Fruit fly (Drosophila melanogaster) whole organism, embryonic: ENCODE results near the gene Gr89a.

Experiments used
- ATbp ChIP-seq: fragments of 200-800 bp; sonication (Bioruptor generic); optimal IDR thresholded peaks from 2 replicates; lab custom pipeline; 2017; ENCODE audit warnings: missing biosample characterization, mild to moderate bottlenecking, missing genetic modification characterization, missing genetic modification reagents
- C15 ChIP-seq: fragments of 200-800 bp; sonication (Bioruptor generic); IDR thresholded peaks from 3 replicates; pipeline ENCODE4 v1.3.6; 2022; ENCODE audit warnings: missing biosample characterization, missing genetic modification characterization
- CG12071 ChIP-seq: fragments of 200-800 bp; sonication (Bioruptor generic); optimal IDR thresholded peaks from 3 replicates; lab custom pipeline; 2018; ENCODE audit warnings: missing biosample characterization, mild to moderate bottlenecking, missing genetic modification characterization
- CG13894 ChIP-seq: fragments of 200-800 bp; sonication (Bioruptor generic); optimal IDR thresholded peaks from 3 replicates; lab custom pipeline; 2018; ENCODE audit warnings: missing biosample characterization, mild to moderate bottlenecking, missing genetic modification characterization, moderate library complexity
- CG14050 ChIP-seq: fragments of 200-800 bp; sonication (Bioruptor generic); IDR thresholded peaks from 3 replicates; pipeline ENCODE4 v1.3.6; 2022; ENCODE audit warnings: missing biosample characterization, missing genetic modification characterization
- CG14441 ChIP-seq: fragments of 200-800 bp; sonication (Bioruptor generic); IDR thresholded peaks from 2 replicates; pipeline ENCODE4 v1.3.6; 2022; ENCODE audit warnings: missing biosample characterization, missing genetic modification characterization
- CG1529 ChIP-seq: fragments of 200-800 bp; sonication (Bioruptor generic); optimal IDR thresholded peaks from 3 replicates; lab custom pipeline; 2018; ENCODE audit warnings: missing biosample characterization, missing genetic modification characterization
- CG15696 ChIP-seq: fragments of 200-800 bp; sonication (Bioruptor generic); optimal IDR thresholded peaks from 2 replicates; lab custom pipeline; 2019; ENCODE audit warnings: missing biosample characterization, mild to moderate bottlenecking, missing genetic modification characterization, moderate library complexity
- CG17328 ChIP-seq: fragments of 200-800 bp; sonication (Bioruptor generic); IDR thresholded peaks from 2 replicates; pipeline ENCODE4 v1.3.6; 2022; ENCODE audit warnings: missing biosample characterization, missing genetic modification characterization
- CG18011 ChIP-seq: fragments of 200-800 bp; sonication (Bioruptor generic); optimal IDR thresholded peaks from 2 replicates; lab custom pipeline; 2017; ENCODE audit warnings: missing biosample characterization, missing genetic modification characterization, mild to moderate bottlenecking, moderate library complexity, missing genotype
- CG18476 ChIP-seq: fragments of 200-800 bp; sonication (Bioruptor generic); optimal IDR thresholded peaks from 2 replicates; lab custom pipeline; 2016; ENCODE audit warnings: missing biosample characterization, mild to moderate bottlenecking, missing genetic modification characterization
- CG2199 ChIP-seq: fragments of 200-800 bp; sonication (Bioruptor generic); IDR thresholded peaks from 3 replicates; pipeline ENCODE4 v1.3.6; 2022; ENCODE audit warnings: missing biosample characterization, missing genetic modification characterization
- CG3163 ChIP-seq: fragments of 200-800 bp; sonication (Bioruptor generic); optimal IDR thresholded peaks from 3 replicates; lab custom pipeline; 2016; ENCODE audit warnings: missing biosample characterization, missing genetic modification characterization
- CG4424 ChIP-seq: fragments of 200-800 bp; sonication (Bioruptor generic); optimal IDR thresholded peaks from 3 replicates; lab custom pipeline; 2016; ENCODE audit warnings: missing biosample characterization, missing genetic modification characterization
- CG7556 ChIP-seq: fragments of 200-800 bp; sonication (Bioruptor generic); optimal IDR thresholded peaks from 2 replicates; lab custom pipeline; 2017; ENCODE audit warnings: missing biosample characterization, mild to moderate bottlenecking, missing genetic modification characterization
- CG7839 ChIP-seq: fragments of 200-800 bp; sonication (Bioruptor generic); optimal IDR thresholded peaks from 3 replicates; lab custom pipeline; 2018; ENCODE audit warnings: missing biosample characterization, mild to moderate bottlenecking, missing genetic modification characterization, moderate library complexity
- CG7928 ChIP-seq: fragments of 200-800 bp; sonication (Bioruptor generic); optimal IDR thresholded peaks from 2 replicates; lab custom pipeline; 2017; ENCODE audit warnings: missing biosample characterization, mild to moderate bottlenecking, missing genetic modification characterization
- CG9437 ChIP-seq: fragments of 200-800 bp; sonication (Bioruptor generic); optimal IDR thresholded peaks from 2 replicates; lab custom pipeline; 2018; ENCODE audit warnings: missing biosample characterization, mild to moderate bottlenecking, missing genetic modification characterization
- CrebB ChIP-seq: fragments of 200-800 bp; sonication (Bioruptor generic); optimal IDR thresholded peaks from 3 replicates; lab custom pipeline; 2018; ENCODE audit warnings: missing biosample characterization, mild to moderate bottlenecking, missing genetic modification characterization
- HLH3B ChIP-seq: fragments of 200-800 bp; sonication (Bioruptor generic); IDR thresholded peaks from 2 replicates; pipeline ENCODE4 v1.3.6; 2022; ENCODE audit warnings: missing biosample characterization, missing genetic modification characterization
- Hand ChIP-seq: fragments of 200-800 bp; sonication (Bioruptor generic); optimal IDR thresholded peaks from 2 replicates; lab custom pipeline; 2017; ENCODE audit warnings: mild to moderate bottlenecking, missing biosample characterization, missing genetic modification reagents, missing genetic modification characterization
- Hsf ChIP-seq: fragments of 200-800 bp; sonication (Bioruptor generic); optimal IDR thresholded peaks from 3 replicates; lab custom pipeline; 2016; ENCODE audit warnings: missing biosample characterization, missing genetic modification characterization
- Kr ChIP-seq: fragments of 200-800 bp; sonication (Bioruptor generic); optimal IDR thresholded peaks from 2 replicates; lab custom pipeline; 2017; ENCODE audit warnings: missing biosample characterization, mild to moderate bottlenecking, missing genetic modification characterization
- Lpt ChIP-seq: fragments of >200 bp; optimal IDR thresholded peaks from 2 replicates; lab custom pipeline; 2018; ENCODE audit warnings: missing biosample characterization, missing genetic modification characterization
- Meics ChIP-seq: fragments of 200-800 bp; sonication (Bioruptor generic); optimal IDR thresholded peaks from 2 replicates; lab custom pipeline; 2017; ENCODE audit warnings: missing biosample characterization, mild to moderate bottlenecking, missing genetic modification characterization
- Neu2 ChIP-seq: fragments of 200-800 bp; sonication (Bioruptor generic); optimal IDR thresholded peaks from 3 replicates; lab custom pipeline; 2016; ENCODE audit warnings: missing biosample characterization, missing genetic modification characterization, borderline replicate concordance
- Pdp1 ChIP-seq, 2 experiments: fragments of 200-800 bp; sonication (Bioruptor generic); optimal IDR thresholded peaks; 3 replicates each; lab custom pipeline; 2016; ENCODE audit warnings: missing biosample characterization in 2 of 2, missing genetic modification characterization in 2 of 2, mild to moderate bottlenecking in 1 of 2, moderate library complexity in 1 of 2
- Rfx ChIP-seq: fragments of 200-800 bp; sonication (Bioruptor generic); IDR thresholded peaks from 2 replicates; pipeline ENCODE4 v1.3.6; 2022; ENCODE audit warnings: missing biosample characterization, missing genetic modification characterization
- Rx ChIP-seq: fragments of 200-800 bp; sonication (Bioruptor generic); IDR thresholded peaks from 2 replicates; pipeline ENCODE4 v1.3.6; 2022; ENCODE audit warnings: missing biosample characterization, missing genetic modification characterization
- Scr ChIP-seq: fragments of 200-800 bp; sonication (Bioruptor generic); IDR thresholded peaks from 2 replicates; pipeline ENCODE4 v1.3.6; 2022; ENCODE audit warnings: missing biosample characterization, missing genetic modification characterization; ENCODE audit not compliant: partially characterized antibody
- Sox102F ChIP-seq: fragments of 200-800 bp; sonication (Bioruptor generic); optimal IDR thresholded peaks from 2 replicates; lab custom pipeline; 2018; ENCODE audit warnings: missing biosample characterization, mild to moderate bottlenecking, missing genetic modification characterization, moderate library complexity
- bcd ChIP-seq: fragments of 200-800 bp; sonication (Bioruptor generic); optimal IDR thresholded peaks from 2 replicates; lab custom pipeline; 2017; ENCODE audit warnings: missing biosample characterization, mild to moderate bottlenecking, missing genetic modification characterization
- exex ChIP-seq: fragments of 200-800 bp; sonication (Bioruptor generic); optimal IDR thresholded peaks from 4 replicates; lab custom pipeline; 2018; ENCODE audit warnings: missing biosample characterization, mild to moderate bottlenecking, missing genetic modification characterization, moderate library complexity
- fu2 ChIP-seq: fragments of 200-800 bp; sonication (Bioruptor generic); optimal IDR thresholded peaks from 2 replicates; lab custom pipeline; 2016; ENCODE audit warnings: missing biosample characterization, missing genetic modification characterization
- gsb-n ChIP-seq: fragments of 200-800 bp; sonication (Bioruptor generic); optimal IDR thresholded peaks from 3 replicates; lab custom pipeline; 2018; ENCODE audit warnings: missing biosample characterization, mild to moderate bottlenecking, missing genetic modification characterization
- hbn ChIP-seq: fragments of 200-800 bp; sonication (Bioruptor generic); IDR thresholded peaks from 2 replicates; pipeline ENCODE4 v1.3.6; 2022; ENCODE audit warnings: missing biosample characterization, missing genetic modification characterization; ENCODE audit not compliant: partially characterized antibody
- jumu ChIP-seq: fragments of 200-800 bp; sonication (Bioruptor generic); optimal IDR thresholded peaks from 3 replicates; lab custom pipeline; 2016; ENCODE audit warnings: missing biosample characterization, missing genetic modification characterization
- lov ChIP-seq, 2 experiments: fragments of 200-800 bp in 1 of 2; fragments of >200 bp in 1 of 2; sonication (Bioruptor generic) in 1 of 2; IDR thresholded peaks in 1 of 2; optimal IDR thresholded peaks in 1 of 2; 2 replicates in 1 of 2; 3 replicates in 1 of 2; pipeline versions ENCODE4 v1.3.6 to Lab custom; 2017 to 2022; ENCODE audit warnings: missing biosample characterization in 1 of 2, missing genetic modification characterization in 1 of 2
- pfk ChIP-seq: fragments of 200-800 bp; sonication (Bioruptor generic); optimal IDR thresholded peaks from 2 replicates; lab custom pipeline; 2018; ENCODE audit warnings: missing biosample characterization, mild to moderate bottlenecking, missing genetic modification characterization, moderate library complexity
- pho ChIP-seq: fragments of 200-800 bp; sonication (Bioruptor generic); optimal IDR thresholded peaks from 2 replicates; lab custom pipeline; 2016; ENCODE audit warnings: missing biosample characterization, missing genetic modification characterization
- pita ChIP-seq: fragments of 200-800 bp; sonication (Bioruptor generic); optimal IDR thresholded peaks from 2 replicates; lab custom pipeline; 2017; ENCODE audit warnings: missing biosample characterization, mild to moderate bottlenecking, missing genetic modification characterization
- run ChIP-seq: fragments of 200-800 bp; sonication (Bioruptor generic); optimal IDR thresholded peaks from 3 replicates; lab custom pipeline; 2018; ENCODE audit warnings: missing biosample characterization, mild to moderate bottlenecking, missing genetic modification characterization
- sd ChIP-seq: fragments of 200-800 bp; sonication (Bioruptor generic); optimal IDR thresholded peaks from 3 replicates; lab custom pipeline; 2018; ENCODE audit warnings: missing biosample characterization, mild to moderate bottlenecking, missing genetic modification characterization, moderate library complexity
- sens-2 ChIP-seq: fragments of 200-800 bp; sonication (Bioruptor generic); IDR thresholded peaks from 2 replicates; pipeline ENCODE4 v1.3.6; 2022; ENCODE audit warnings: missing biosample characterization, missing genetic modification characterization
- tap ChIP-seq: fragments of 200-800 bp; optimal IDR thresholded peaks from 3 replicates; lab custom pipeline; 2019; ENCODE audit warnings: missing biosample characterization, mild to moderate bottlenecking, missing genetic modification characterization, moderate library complexity
- tll ChIP-seq, 2 experiments: fragments of 200-800 bp in 1 of 2; fragments of >200 bp in 1 of 2; sonication (Bioruptor generic) in 1 of 2; optimal IDR thresholded peaks; 2 replicates each; lab custom pipeline; 2017 to 2019; ENCODE audit warnings: missing biosample characterization in 2 of 2, missing genetic modification characterization in 2 of 2, mild to moderate bottlenecking in 1 of 2, moderate library complexity in 1 of 2
- wek ChIP-seq: fragments of 200-800 bp; sonication (Bioruptor generic); optimal IDR thresholded peaks from 3 replicates; lab custom pipeline; 2018; ENCODE audit warnings: missing biosample characterization, mild to moderate bottlenecking, missing genetic modification characterization, moderate library complexity
- wor ChIP-seq: fragments of 200-800 bp; sonication (Bioruptor generic); IDR thresholded peaks from 2 replicates; pipeline ENCODE4 v1.3.6; 2022; ENCODE audit warnings: missing biosample characterization, missing genetic modification characterization

Gr89a gene

DNA sequence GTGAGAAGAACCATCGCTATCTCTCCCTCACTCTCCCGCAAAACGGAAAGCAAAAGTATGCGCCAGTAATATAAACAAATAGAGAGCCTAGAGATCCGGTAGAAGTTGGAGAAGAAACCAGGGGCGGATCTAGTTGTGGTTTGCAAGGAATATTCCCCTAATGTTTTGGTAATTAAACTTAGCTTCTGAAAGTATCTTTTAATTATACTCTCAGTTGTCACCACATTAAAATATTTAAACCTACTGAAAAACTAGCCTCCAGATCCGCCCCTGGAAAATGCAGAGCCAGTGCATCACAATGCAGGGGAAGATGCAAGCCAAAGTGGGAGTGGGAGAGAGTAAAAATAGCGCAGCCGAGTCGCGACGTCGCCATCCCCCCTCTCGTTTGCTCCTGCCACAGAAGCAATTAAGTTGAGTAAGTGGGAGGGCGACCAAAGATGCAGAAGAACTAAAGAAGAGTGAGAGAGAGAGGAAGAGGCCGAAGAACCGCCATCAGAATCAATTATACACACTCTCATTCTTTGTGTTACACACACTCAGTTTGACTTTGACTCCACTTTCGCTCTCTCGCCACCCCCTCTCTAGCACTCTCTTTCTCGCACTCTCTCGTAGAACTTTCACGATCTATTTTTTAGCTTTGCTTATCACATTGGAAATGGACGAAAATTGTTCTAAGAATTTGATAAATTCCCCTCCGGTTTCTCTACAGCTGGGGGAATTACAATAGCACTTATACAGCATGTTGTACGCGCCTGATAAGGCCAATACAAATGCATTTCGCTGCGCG lies 49.4 kb downstream of the Gr89a start (continued):
- peak; percentile 76 for TF ChIP-seq fu2
- TF ChIP-seq CrebB (tag; lab: Kevin White, UChicago), result peak; percentile 77
- TF ChIP-seq wek (GFP tag; lab: Kevin White, UChicago), result peak; percentile 80
- no peak for TF ChIP-seq hbn
- TF ChIP-seq CG14441 (GFP tag; lab: Robert Waterston, UW), result peak; percentile 91
- TF ChIP-seq CG14050 (GFP tag; lab: Robert Waterston, UW), result peak; percentile 87
- TF ChIP-seq gsb-n (tag; lab: Kevin White, UChicago), result peak; percentile 93
- TF ChIP-seq CG7928 (GFP tag; lab: Kevin White, UChicago), result peak; percentile 36
- TF ChIP-seq sd (tag; lab: Kevin White, UChicago), result peak; percentile 62
- peak; percentile 77 for TF ChIP-seq run
- TF ChIP-seq pho (GFP tag; lab: Kevin White, UChicago), result peak; percentile 61
- peak; percentile 96 for TF ChIP-seq CG7839
- peak; percentile 95 for TF ChIP-seq Rx (GFP tag; lab: Robert Waterston, UW)
- peak; percentile 96 for TF ChIP-seq CG17328 (GFP tag; lab: Robert Waterston, UW)
- TF ChIP-seq ATbp (GFP tag; lab: Kevin White, UChicago), result peak; percentile 95
- peak; percentile 92 for TF ChIP-seq CG7556 (GFP tag; lab: Kevin White, UChicago)
- TF ChIP-seq Neu2, result peak; percentile 76
- TF ChIP-seq pfk (GFP tag; lab: Kevin White, UChicago), result no peak
- TF ChIP-seq CG1529 (GFP tag; lab: Kevin White, UChicago), result peak; percentile 94
- peak; percentile 85 for TF ChIP-seq bcd (GFP tag; lab: Kevin White, UChicago)
- TF ChIP-seq Meics (GFP tag; lab: Kevin White, UChicago), result peak; percentile 76
- peak; percentile 90 for TF ChIP-seq Rfx (GFP tag; lab: Robert Waterston, UW)
- peak; percentile 71 for TF ChIP-seq Kr
- peak; percentile 64 for TF ChIP-seq CG3163 (GFP tag; lab: Kevin White, UChicago)
- peak; percentile 97 for TF ChIP-seq Sox102F (GFP tag; lab: Kevin White, UChicago)
- TF ChIP-seq CG4424 (GFP tag; lab: Kevin White, UChicago), result peak; percentile 97
- peak; percentile 85 for TF ChIP-seq CG18476 (GFP tag; lab: Kevin White, UChicago)
- TF ChIP-seq CG12071 (GFP tag; lab: Kevin White, UChicago), result peak; percentile 87
- TF ChIP-seq CG9437 (GFP tag; lab: Kevin White, UChicago), result peak; percentile 82
- TF ChIP-seq wor (GFP tag; lab: Robert Waterston, UW), result peak; percentile 94
- TF ChIP-seq tll (GFP tag; optimal IDR thresholded peaks at IDR 0.05; lab: Kevin White, UChicago), result no peak
- peak; percentile 97 for TF ChIP-seq CG15696
- TF ChIP-seq lov (optimal IDR thresholded peaks at IDR 0.05; lab: Kevin White, UChicago), result no peak
- TF ChIP-seq lov (GFP tag; IDR thresholded peaks at IDR 0.05; lab: Robert Waterston, UW), result peak; percentile 95
- TF ChIP-seq Hand, result no peak
- TF ChIP-seq jumu (GFP tag; lab: Kevin White, UChicago), result peak; percentile 95
- 0 out of 2 replicates have a peak, but pooled peaks have one; percentile 15 for TF ChIP-seq Scr (GFP tag; lab: Robert Waterston, UW)
- peak; percentile 95 for TF ChIP-seq tap (tag; lab: Kevin White, UChicago)
- peak; percentile 21 for TF ChIP-seq CG13894
- peak; percentile 96 for TF ChIP-seq sens-2 (GFP tag; lab: Robert Waterston, UW)
- TF ChIP-seq CG18011, result no peak
- no peak for TF ChIP-seq Lpt
- TF ChIP-seq CG2199 (GFP tag; lab: Robert Waterston, UW), result peak; percentile 98
- TF ChIP-seq Hsf (GFP tag; lab: Kevin White, UChicago), result peak; percentile 92
- peak; percentile 97 for TF ChIP-seq HLH3B (GFP tag; lab: Robert Waterston, UW)
- peak; percentile 13 for TF ChIP-seq exex (tag; lab: Kevin White, UChicago)
- TF ChIP-seq C15 (GFP tag; lab: Robert Waterston, UW), result peak; percentile 83; the same call in 1 of the 3 replicates
- no peak for TF ChIP-seq pita
- peak; percentile 91 to 95 for TF ChIP-seq Pdp1 (GFP tag; optimal IDR thresholded peaks at IDR 0.05; lab: Kevin White, UChicago)
